Worm (Caenorhabditis elegans): ENCODE results near the gene C10B5.3.

DNA sequence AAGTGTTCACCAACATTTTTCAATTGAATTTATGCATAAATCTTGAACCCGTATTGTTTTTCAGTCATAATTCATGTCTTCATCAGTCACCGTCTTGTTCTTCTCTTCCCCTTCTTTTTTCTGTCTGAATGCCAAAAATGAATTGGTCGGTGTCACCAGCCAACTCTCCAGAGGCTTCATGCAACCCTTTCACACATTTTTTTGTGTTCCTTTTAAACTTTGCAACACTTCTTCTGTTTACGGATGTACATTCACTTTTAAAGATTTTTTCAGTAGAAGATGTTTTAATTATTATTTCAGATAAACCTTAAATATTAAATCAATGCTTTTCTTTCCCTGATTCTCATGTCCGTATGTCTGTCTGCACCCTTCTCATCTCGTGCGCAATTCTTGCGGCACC lies 27.1 kb downstream of the C10B5.3 start, which contains the start of gene acr-16:
- TF ChIP-seq ztf-11 (tag; optimal IDR thresholded peaks at IDR 0.05) (no peak), blmp-1 (tag; optimal IDR thresholded peaks at IDR 0.05) (no peak), nhr-12 (tag; optimal IDR thresholded peaks at IDR 0.05) (no peak), nhr-237 (tag; optimal IDR thresholded peaks at IDR 0.05) (no peak), elt-3 (tag; optimal IDR thresholded peaks at IDR 0.05) (no peak), snpc-4 (tag; optimal IDR thresholded peaks at IDR 0.05) (no peak), sptf-1 (tag; optimal IDR thresholded peaks at IDR 0.05) (no peak), lin-32 (GFP tag; optimal IDR thresholded peaks at IDR 0.05) (no peak), mep-1 (tag; optimal IDR thresholded peaks at IDR 0.05) (no peak), ces-1 (GFP tag; optimal IDR thresholded peaks at IDR 0.05) (no peak)
